Worm (Caenorhabditis elegans) whole organism, L4/young adult: Measurements from ENCODE around the gene hpo-10.

Experiments used
- W03F9.2 ChIP-seq: fragments of 150-350 bp; optimal IDR thresholded peaks from 2 replicates; lab custom pipeline; 2014; ENCODE audit warnings: missing biosample characterization, missing genetic modification characterization
- dao-5 ChIP-seq: sonication (generic microtip); optimal IDR thresholded peaks from 2 replicates; lab custom pipeline; 2016; ENCODE audit warnings: missing genotype, missing genetic modification characterization, moderate library complexity, missing compliant biosample characterization
- him-1 ChIP-seq: sonication (generic microtip); optimal IDR thresholded peaks from 2 replicates; lab custom pipeline; 2016; ENCODE audit warnings: missing genotype, missing genetic modification reagents, missing genetic modification characterization, missing compliant biosample characterization

hpo-10 gene

ce11 chrIII:5872288-5872687, 7.0 kb upstream of the hpo-10 start:
- TF ChIP-seq him-1 (tag; lab: Kevin White, UChicago) (no peak), W03F9.2 (no peak), dao-5 (tag; lab: Kevin White, UChicago) (no peak)

ce11 chrIII:5874263-5874662, 5.0 kb upstream of the hpo-10 start:
- TF ChIP-seq him-1 (tag; lab: Kevin White, UChicago) (no peak), dao-5 (tag; lab: Kevin White, UChicago) (no peak), W03F9.2 (no peak)

ce11 chrIII:5874664-5875417, 4.4 kb upstream of the hpo-10 start:
- no peak for TF ChIP-seq W03F9.2
- no peak for TF ChIP-seq dao-5 (tag; lab: Kevin White, UChicago)
- TF ChIP-seq him-1 (tag; lab: Kevin White, UChicago): no peak

ce11 chrIII:5875418-5875702, 3.9 kb upstream of the hpo-10 start:
- no peak for TF ChIP-seq dao-5 (tag; lab: Kevin White, UChicago)
- no peak for TF ChIP-seq W03F9.2
- no peak for TF ChIP-seq him-1 (tag; lab: Kevin White, UChicago)

ce11 chrIII:5875705-5876104, 3.6 kb upstream of the hpo-10 start:
- TF ChIP-seq W03F9.2 (no peak), him-1 (tag; lab: Kevin White, UChicago) (no peak), dao-5 (tag; lab: Kevin White, UChicago) (no peak)

ce11 chrIII:5876140-5876675, 3.1 kb upstream of the hpo-10 start, which contains the start of gene aldo-2:
Gene aldo-2 (minus strand): TSS chrIII:5876625.
- TF ChIP-seq W03F9.2: no peak
- TF ChIP-seq him-1 (tag; lab: Kevin White, UChicago): no peak
- no peak for TF ChIP-seq dao-5 (tag; lab: Kevin White, UChicago)

- TF ChIP-seq W03F9.2 (no peak), dao-5 (tag; lab: Kevin White, UChicago) (no peak), him-1 (tag; lab: Kevin White, UChicago) (no peak)
These were observed 2.2 kb upstream of the hpo-10 start for ce11 chrIII:5876867-5877641.

- TF ChIP-seq W03F9.2 (no peak), him-1 (tag; lab: Kevin White, UChicago) (no peak), dao-5 (tag; lab: Kevin White, UChicago) (no peak)
These were observed 1.1 kb upstream of the hpo-10 start, which contains the start of the genes mig-21 and F01F1.2 for ce11 chrIII:5878215-5878614. Gene mig-21 (minus strand): TSS chrIII:5878380. Gene F01F1.2 (plus strand): TSS chrIII:5878554.

- no peak for TF ChIP-seq dao-5 (tag; lab: Kevin White, UChicago)
- no peak for TF ChIP-seq W03F9.2
- no peak for TF ChIP-seq him-1 (tag; lab: Kevin White, UChicago)
These were observed 3.0 kb downstream of the hpo-10 start for ce11 chrIII:5882284-5882683.

- TF ChIP-seq W03F9.2: no peak
- TF ChIP-seq dao-5 (tag; lab: Kevin White, UChicago): no peak
- no peak for TF ChIP-seq him-1 (tag; lab: Kevin White, UChicago)
These were observed 3.5 kb downstream of the hpo-10 start, which contains the start of gene F01F1.14 for ce11 chrIII:5882823-5883222. Gene F01F1.14 (minus strand): TSS chrIII:5882923.

ce11 chrIII:5883517-5883916, 4.2 kb downstream of the hpo-10 start:
- TF ChIP-seq W03F9.2 (no peak), him-1 (tag; lab: Kevin White, UChicago) (no peak), dao-5 (tag; lab: Kevin White, UChicago) (no peak)

- no peak for TF ChIP-seq W03F9.2
These were observed 4.7 kb downstream of the hpo-10 start, which contains the start of gene C28H8.5 for ce11 chrIII:5884007-5884406. Gene C28H8.5 (plus strand): TSS chrIII:5884307.

ce11 chrIII:5884459-5884858, 5.2 kb downstream of the hpo-10 start:
- TF ChIP-seq W03F9.2: no peak
- TF ChIP-seq dao-5 (tag; lab: Kevin White, UChicago): no peak
- no peak for TF ChIP-seq him-1 (tag; lab: Kevin White, UChicago)

ce11 chrIII:5886893-5887292, 7.6 kb downstream of the hpo-10 start, which contains the start of gene C28H8.7:
Gene C28H8.7 (minus strand): TSS chrIII:5886993.
- no peak for TF ChIP-seq W03F9.2
- TF ChIP-seq dao-5 (tag; lab: Kevin White, UChicago): no peak
- TF ChIP-seq him-1 (tag; lab: Kevin White, UChicago): no peak
